Fruit fly (Drosophila melanogaster) whole organism, embryonic: Measurements from ENCODE around the gene CG12560.

Experiments
- Awh ChIP-seq: fragments of 200-800 bp; sonication (Bioruptor generic); IDR thresholded peaks from 2 replicates; pipeline ENCODE4, ENCODE4 v1.3.6; 2022; ENCODE audit warnings: missing biosample characterization, missing genetic modification characterization
- CG11247 ChIP-seq: fragments of 200-800 bp; sonication (Bioruptor generic); IDR thresholded peaks from 2 replicates; pipeline ENCODE4 v1.3.6; 2022; ENCODE audit warnings: missing biosample characterization, missing genetic modification characterization
- CG11456 ChIP-seq: fragments of 200-800 bp; sonication (Bioruptor generic); IDR thresholded peaks from 3 replicates; pipeline ENCODE4 v1.3.6; 2022; ENCODE audit warnings: missing biosample characterization, missing genetic modification characterization
- CG11695 ChIP-seq: fragments of 200-800 bp; sonication (Bioruptor generic); IDR thresholded peaks from 3 replicates; pipeline ENCODE4 v1.3.6; 2022; ENCODE audit warnings: missing biosample characterization, missing genetic modification characterization
- CG12071 ChIP-seq: fragments of 200-800 bp; sonication (Bioruptor generic); optimal IDR thresholded peaks from 3 replicates; lab custom pipeline; 2018; ENCODE audit warnings: missing biosample characterization, mild to moderate bottlenecking, missing genetic modification characterization
- CG12391 ChIP-seq: fragments of 200-800 bp; sonication (Bioruptor generic); optimal IDR thresholded peaks from 3 replicates; lab custom pipeline; 2018; ENCODE audit warnings: missing biosample characterization, mild to moderate bottlenecking, missing genetic modification characterization, moderate library complexity
- CG12769 ChIP-seq: fragments of 200-800 bp; sonication (Bioruptor generic); optimal IDR thresholded peaks from 2 replicates; lab custom pipeline; 2019; ENCODE audit warnings: missing biosample characterization, mild to moderate bottlenecking, missing genetic modification characterization, moderate library complexity
- CG13287 ChIP-seq: fragments of 200-800 bp; sonication (Bioruptor generic); IDR thresholded peaks from 2 replicates; pipeline ENCODE4 v1.3.6; 2022; ENCODE audit warnings: missing biosample characterization, missing genetic modification characterization; ENCODE audit not compliant: partially characterized antibody
- CG14860 ChIP-seq: fragments of 200-800 bp; sonication (Bioruptor generic); IDR thresholded peaks from 3 replicates; pipeline ENCODE4 v1.3.6; 2022; ENCODE audit warnings: missing biosample characterization, missing genetic modification characterization; ENCODE audit not compliant: partially characterized antibody
- CG1603 ChIP-seq: fragments of 200-800 bp; sonication (Bioruptor generic); optimal IDR thresholded peaks from 2 replicates; lab custom pipeline; 2019; ENCODE audit warnings: missing biosample characterization, mild to moderate bottlenecking, missing genetic modification characterization, moderate library complexity
- CG17359 ChIP-seq: fragments of 200-800 bp; sonication (Bioruptor generic); optimal IDR thresholded peaks from 3 replicates; lab custom pipeline; 2018; ENCODE audit warnings: missing biosample characterization, mild to moderate bottlenecking, missing genetic modification characterization, moderate library complexity
- CG17802 ChIP-seq: fragments of 200-800 bp; sonication (Bioruptor generic); optimal IDR thresholded peaks from 2 replicates; lab custom pipeline; 2018; ENCODE audit warnings: missing biosample characterization, mild to moderate bottlenecking, missing genetic modification characterization, moderate library complexity
- CG17829 ChIP-seq: fragments of 200-800 bp; optimal IDR thresholded peaks from 2 replicates; lab custom pipeline; 2019; ENCODE audit warnings: missing biosample characterization, mild to moderate bottlenecking, missing genetic modification characterization, moderate library complexity
- CG18599 ChIP-seq: fragments of 200-800 bp; sonication (Bioruptor generic); optimal IDR thresholded peaks from 3 replicates; lab custom pipeline; 2017; ENCODE audit warnings: missing biosample characterization, missing genetic modification characterization, mild to moderate bottlenecking, moderate library complexity, missing genetic modification reagents
- CG31365 ChIP-seq: fragments of 200-800 bp; sonication (Bioruptor generic); optimal IDR thresholded peaks from 2 replicates; lab custom pipeline; 2018; ENCODE audit warnings: missing biosample characterization, mild to moderate bottlenecking, missing genetic modification characterization
- CG32767 ChIP-seq: fragments of 200-800 bp; sonication (Bioruptor generic); IDR thresholded peaks from 2 replicates; pipeline ENCODE4 v1.3.6; 2022; ENCODE audit warnings: missing biosample characterization, missing genetic modification characterization
- CG34376 ChIP-seq: fragments of 200-800 bp; sonication (Bioruptor generic); optimal IDR thresholded peaks from 2 replicates; lab custom pipeline; 2018; ENCODE audit warnings: missing biosample characterization, mild to moderate bottlenecking, missing genetic modification characterization
- CG34422 ChIP-seq: fragments of 200-800 bp; sonication (Bioruptor generic); IDR thresholded peaks from 3 replicates; pipeline ENCODE4 v1.3.6; 2022; ENCODE audit warnings: missing biosample characterization, missing genetic modification characterization
- CG4360 ChIP-seq: fragments of 200-800 bp; sonication (Bioruptor generic); IDR thresholded peaks from 2 replicates; pipeline ENCODE4 v1.3.6; 2022; ENCODE audit warnings: missing biosample characterization, missing genetic modification characterization
- CG4424 ChIP-seq: fragments of 200-800 bp; sonication (Bioruptor generic); optimal IDR thresholded peaks from 3 replicates; lab custom pipeline; 2016; ENCODE audit warnings: missing biosample characterization, missing genetic modification characterization
- CG4617 ChIP-seq: fragments of 200-800 bp; sonication (Bioruptor generic); optimal IDR thresholded peaks from 3 replicates; lab custom pipeline; 2016; ENCODE audit warnings: missing biosample characterization, missing genetic modification characterization, borderline replicate concordance
- CG6765 ChIP-seq: fragments of 200-800 bp; sonication (Bioruptor generic); optimal IDR thresholded peaks from 3 replicates; lab custom pipeline; 2017; ENCODE audit warnings: missing biosample characterization, mild to moderate bottlenecking, missing genetic modification characterization
- CG7372 ChIP-seq: fragments of 200-800 bp; sonication (Bioruptor generic); IDR thresholded peaks from 2 replicates; pipeline ENCODE4 v1.3.6; 2022; ENCODE audit warnings: missing biosample characterization, missing genetic modification characterization
- CG7786 ChIP-seq: fragments of 200-800 bp; sonication (Bioruptor generic); optimal IDR thresholded peaks from 2 replicates; lab custom pipeline; 2016; ENCODE audit warnings: missing biosample characterization, missing genetic modification characterization
- CTCF ChIP-seq: fragments of 200-800 bp; sonication (Bioruptor generic); optimal IDR thresholded peaks from 2 replicates; lab custom pipeline; 2017; ENCODE audit warnings: missing biosample characterization, mild to moderate bottlenecking, missing genetic modification characterization, moderate library complexity
- D19A ChIP-seq: fragments of 200-800 bp; optimal IDR thresholded peaks from 3 replicates; lab custom pipeline; 2019; ENCODE audit warnings: missing biosample characterization, mild to moderate bottlenecking, missing genetic modification characterization, moderate library complexity
- Dip2 ChIP-seq: fragments of 200-800 bp; sonication (Bioruptor generic); IDR thresholded peaks from 2 replicates; pipeline ENCODE4 v1.3.6; 2022; ENCODE audit warnings: missing biosample characterization, missing genetic modification characterization
- Dll ChIP-seq: fragments of 200-800 bp; sonication (Bioruptor generic); IDR thresholded peaks from 4 replicates; pipeline ENCODE4 v1.3.6; 2022; ENCODE audit warnings: missing biosample characterization, missing genetic modification characterization; ENCODE audit not compliant: partially characterized antibody
- Drgx ChIP-seq: fragments of 200-800 bp; sonication (Bioruptor generic); IDR thresholded peaks from 2 replicates; pipeline ENCODE4 v1.3.6; 2022; ENCODE audit warnings: missing biosample characterization, missing genetic modification characterization
- E2f1 ChIP-seq: fragments of 200-800 bp; sonication (Bioruptor generic); IDR thresholded peaks from 2 replicates; pipeline ENCODE4 v1.3.6; 2022; ENCODE audit warnings: missing biosample characterization, missing genetic modification characterization
- E2f2 ChIP-seq: fragments of 200-800 bp; sonication (Bioruptor generic); IDR thresholded peaks from 2 replicates; pipeline ENCODE4 v1.3.6; 2022; ENCODE audit warnings: missing biosample characterization, missing genetic modification characterization
- ERR ChIP-seq: fragments of 200-800 bp; sonication (Bioruptor generic); optimal IDR thresholded peaks from 2 replicates; lab custom pipeline; 2016; ENCODE audit warnings: missing biosample characterization, missing genetic modification characterization
- Gug ChIP-seq: fragments of 200-800 bp; sonication (Bioruptor generic); IDR thresholded peaks from 4 replicates; pipeline ENCODE4 v1.3.6; 2022; ENCODE audit warnings: missing biosample characterization, missing genetic modification characterization
- H15 ChIP-seq: fragments of 200-800 bp; sonication (Bioruptor generic); IDR thresholded peaks from 3 replicates; pipeline ENCODE4 v1.3.6; 2022; ENCODE audit warnings: missing biosample characterization, missing genetic modification characterization
- MBD-R2 ChIP-seq: fragments of 200-800 bp; sonication (Bioruptor generic); IDR thresholded peaks from 2 replicates; pipeline ENCODE4 v1.3.6; 2022; ENCODE audit warnings: missing biosample characterization, missing genetic modification characterization
- Med ChIP-seq: fragments of 200-800 bp; sonication (Bioruptor generic); peaks from one replicate; lab custom pipeline; 2016; ENCODE audit warnings: missing biosample characterization, missing genetic modification characterization, mild to moderate bottlenecking, inconsistent platforms, moderate library complexity
- NC2β ChIP-seq: fragments of 200-800 bp; sonication (Bioruptor generic); optimal IDR thresholded peaks from 2 replicates; lab custom pipeline; 2016; ENCODE audit warnings: missing biosample characterization, missing genetic modification characterization
- Pdp1 ChIP-seq, 2 experiments: fragments of 200-800 bp; sonication (Bioruptor generic); optimal IDR thresholded peaks; 3 replicates each; lab custom pipeline; 2016; ENCODE audit warnings: missing biosample characterization in 2 of 2, missing genetic modification characterization in 2 of 2, mild to moderate bottlenecking in 1 of 2, moderate library complexity in 1 of 2
- Ptx1 ChIP-seq: fragments of 200-800 bp; sonication (Bioruptor generic); IDR thresholded peaks from 2 replicates; pipeline ENCODE4 v1.3.6; 2022; ENCODE audit warnings: missing biosample characterization, missing genetic modification characterization
- Sox100B ChIP-seq: fragments of 200-800 bp; sonication (Bioruptor generic); optimal IDR thresholded peaks from 3 replicates; lab custom pipeline; 2018; ENCODE audit warnings: missing biosample characterization, mild to moderate bottlenecking, missing genetic modification characterization
- YL-1 ChIP-seq: fragments of 200-800 bp; sonication (Bioruptor generic); optimal IDR thresholded peaks from 3 replicates; lab custom pipeline; 2017; ENCODE audit warnings: missing biosample characterization, mild to moderate bottlenecking, missing genetic modification characterization
- abd-A ChIP-seq: fragments of 200-800 bp; sonication (Bioruptor generic); optimal IDR thresholded peaks from 3 replicates; lab custom pipeline; 2019; ENCODE audit warnings: missing biosample characterization, mild to moderate bottlenecking, missing genetic modification characterization, moderate library complexity
- cad ChIP-seq: fragments of >200 bp; optimal IDR thresholded peaks from 2 replicates; lab custom pipeline; 2017; ENCODE audit warnings: missing biosample characterization, missing genetic modification characterization
- ci ChIP-seq: fragments of 200-800 bp; sonication (Bioruptor generic); IDR thresholded peaks from 3 replicates; pipeline ENCODE4 v1.3.6; 2022; ENCODE audit warnings: missing biosample characterization, missing genetic modification characterization
- crp ChIP-seq, 2 experiments: fragments of 200-800 bp; sonication (Bioruptor generic); optimal IDR thresholded peaks; 2 replicates in 1 of 2; 3 replicates in 1 of 2; lab custom pipeline; 2017; ENCODE audit warnings: missing biosample characterization in 2 of 2, missing genetic modification characterization in 2 of 2, mild to moderate bottlenecking in 1 of 2, moderate library complexity in 1 of 2
- ems ChIP-seq: fragments of 200-800 bp; sonication (Bioruptor generic); optimal IDR thresholded peaks from 3 replicates; lab custom pipeline; 2016; ENCODE audit warnings: missing biosample characterization, missing genetic modification characterization
- insv ChIP-seq, 2 experiments: fragments of 200-800 bp; sonication (Bioruptor generic); optimal IDR thresholded peaks; 3 replicates each; lab custom pipeline; 2016 to 2018; ENCODE audit warnings: missing biosample characterization in 2 of 2, missing genetic modification characterization in 2 of 2
- so ChIP-seq: fragments of 200-800 bp; sonication (Bioruptor generic); IDR thresholded peaks from 3 replicates; pipeline ENCODE4 v1.3.6; 2022; ENCODE audit warnings: missing biosample characterization, missing genetic modification characterization
- ssp ChIP-seq: fragments of 200-800 bp; sonication (Bioruptor generic); IDR thresholded peaks from 2 replicates; pipeline ENCODE4 v1.3.6; 2022; ENCODE audit warnings: missing biosample characterization, missing genetic modification characterization
- toy ChIP-seq: fragments of 200-800 bp; sonication (Bioruptor generic); IDR thresholded peaks from 2 replicates; pipeline ENCODE4 v1.3.6; 2022; ENCODE audit warnings: missing biosample characterization, missing genetic modification characterization
- vvl ChIP-seq: fragments of 200-800 bp; sonication (Bioruptor generic); IDR thresholded peaks from 2 replicates; pipeline ENCODE4 v1.3.6; 2022; ENCODE audit warnings: missing biosample characterization, missing genetic modification characterization
- zfh1 ChIP-seq: fragments of 200-800 bp; sonication (Bioruptor generic); IDR thresholded peaks from 3 replicates; pipeline ENCODE4 v1.3.6; 2022; ENCODE audit warnings: missing biosample characterization, missing genetic modification characterization

Gene CG12560

dm6 chr2L:7998655-7999054, 10.6 kb downstream of the CG12560 start, which contains the start of gene Sirup (continued):
- TF ChIP-seq abd-A = peak; percentile 77
- peak; percentile 9 for TF ChIP-seq YL-1 (GFP tag; lab: Kevin White, UChicago)
- TF ChIP-seq CG32767 (GFP tag; lab: Robert Waterston, UW) = no peak
- TF ChIP-seq E2f2 (GFP tag; lab: Robert Waterston, UW) = peak; percentile 94
- peak; percentile 89 for TF ChIP-seq MBD-R2 (GFP tag; lab: Robert Waterston, UW)
- TF ChIP-seq CG34422 (GFP tag; lab: Robert Waterston, UW) = peak; percentile 52; the same call in 1 of the 3 replicates
- no peak for TF ChIP-seq Dip2 (GFP tag; lab: Robert Waterston, UW)
- TF ChIP-seq CG34376 (GFP tag; lab: Kevin White, UChicago) = no peak
- TF ChIP-seq CTCF (GFP tag; lab: Kevin White, UChicago) = peak; percentile 70
- no peak for TF ChIP-seq CG18599 (GFP tag; lab: Kevin White, UChicago)
- TF ChIP-seq CG13287 = peak; percentile 59
- TF ChIP-seq Drgx (GFP tag; lab: Robert Waterston, UW) = peak; percentile 47
- TF ChIP-seq cad (GFP tag; lab: Kevin White, UChicago) = peak; percentile 21
- TF ChIP-seq CG11247 (GFP tag; lab: Robert Waterston, UW) = peak; percentile 45; the same call in 1 of the 2 replicates
- no peak for TF ChIP-seq CG4424 (GFP tag; lab: Kevin White, UChicago)
- peak; percentile 37 for TF ChIP-seq vvl (GFP tag; lab: Robert Waterston, UW)
- TF ChIP-seq so (GFP tag; lab: Robert Waterston, UW) = peak; percentile 58; the same call in 1 of the 3 replicates
- no peak for TF ChIP-seq CG17359
- TF ChIP-seq E2f1 (GFP tag; lab: Robert Waterston, UW) = peak; percentile 29; the same call in 1 of the 2 replicates
- TF ChIP-seq Gug (GFP tag; lab: Robert Waterston, UW) = no peak
- no peak for TF ChIP-seq CG4360 (GFP tag; lab: Robert Waterston, UW)
- peak; percentile 3 for TF ChIP-seq CG4617 (GFP tag; lab: Kevin White, UChicago)
- TF ChIP-seq CG12391 (tag; lab: Kevin White, UChicago) = no peak
- TF ChIP-seq CG11695 (GFP tag; lab: Robert Waterston, UW) = no peak
- TF ChIP-seq ci (GFP tag; lab: Robert Waterston, UW) = peak; percentile 56; the same call in 1 of the 3 replicates
- peak; percentile 60 for TF ChIP-seq CG1603 (tag; lab: Kevin White, UChicago)
- TF ChIP-seq toy (GFP tag; lab: Robert Waterston, UW) = no peak
- TF ChIP-seq zfh1 (GFP tag; lab: Robert Waterston, UW) = peak; percentile 15; the same call in 1 of the 3 replicates
- no peak for TF ChIP-seq CG7786 (GFP tag; lab: Kevin White, UChicago)
- TF ChIP-seq Med (GFP tag; lab: Kevin White, UChicago) = peak; percentile 56
- TF ChIP-seq insv (GFP tag; optimal IDR thresholded peaks at IDR 0.05; lab: Kevin White, UChicago) = peak in 1 of 2 experiments; percentile 19
- no peak for TF ChIP-seq CG17802
- TF ChIP-seq ERR (GFP tag; lab: Kevin White, UChicago) = peak; percentile 8
- TF ChIP-seq CG17829 (tag; lab: Kevin White, UChicago) = peak; percentile 20
- no peak for TF ChIP-seq CG31365
- TF ChIP-seq NC2β = peak; percentile 18
- TF ChIP-seq H15 = no peak
- TF ChIP-seq Awh = no peak
- TF ChIP-seq CG14860 (GFP tag; lab: Robert Waterston, UW) = no peak
- TF ChIP-seq CG6765 = no peak
- TF ChIP-seq ems (GFP tag; lab: Kevin White, UChicago) = no peak
- TF ChIP-seq CG12071 = no peak
- no peak for TF ChIP-seq Ptx1
- TF ChIP-seq Dll (GFP tag; lab: Robert Waterston, UW) = peak; percentile 19; the same call in 1 of the 4 replicates
- TF ChIP-seq Pdp1 (GFP tag; optimal IDR thresholded peaks at IDR 0.05; lab: Kevin White, UChicago) = peak in 1 of 2 experiments; percentile 74
- TF ChIP-seq ssp (GFP tag; lab: Robert Waterston, UW) = peak; percentile 19; the same call in 1 of the 2 replicates
- peak; percentile 32 to 86 for TF ChIP-seq crp (GFP tag; optimal IDR thresholded peaks at IDR 0.05; lab: Kevin White, UChicago)
- TF ChIP-seq CG11456 (GFP tag; lab: Robert Waterston, UW) = peak; percentile 18; the same call in 1 of the 3 replicates
- TF ChIP-seq Sox100B (GFP tag; lab: Kevin White, UChicago) = no peak
- peak; percentile 40; the same call in 1 of the 2 replicates for TF ChIP-seq CG7372 (GFP tag; lab: Robert Waterston, UW)
- no peak for TF ChIP-seq CG12769 (tag; lab: Kevin White, UChicago)
- no peak for TF ChIP-seq D19A (tag; lab: Kevin White, UChicago)
